Fruit fly (Drosophila melanogaster): ENCODE data around the gene ZnT33D.

ZnT33D gene

DNA sequence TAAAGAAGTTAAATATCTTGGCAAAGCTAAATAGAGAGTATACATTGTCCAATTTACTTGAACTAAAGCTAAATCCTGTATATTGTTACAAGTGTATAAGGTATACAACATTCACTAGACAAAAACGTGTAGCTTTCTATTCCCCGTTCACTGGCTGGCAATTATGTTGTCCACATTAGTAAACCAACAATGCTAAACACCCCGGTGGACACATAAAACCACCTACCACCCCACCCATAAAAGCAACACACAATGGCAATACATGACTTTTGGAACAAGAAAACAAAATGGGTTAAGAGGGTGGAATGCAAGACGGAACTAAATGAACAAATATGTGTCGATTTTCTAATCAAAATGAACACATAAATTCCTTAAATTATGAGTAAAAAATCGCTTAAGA is at the start of gene ZnT33D:
TSS of gene ZnT33D (plus strand) at position 301 of the 400 bp plus-strand sequence.
- no peak for TF ChIP-seq CG17801 (GFP tag; optimal IDR thresholded peaks at IDR 0.05; ENCODE audit: partially characterized antibody)

dm6 chr2L:12115809-12116208 is 48.2 kb upstream of the ZnT33D start:
- no peak for TF ChIP-seq CG17801 (GFP tag; optimal IDR thresholded peaks at IDR 0.05; ENCODE audit: partially characterized antibody)

dm6 chr2L:12120000-12120399 is 44.0 kb upstream of the ZnT33D start:
- TF ChIP-seq CG17801 (GFP tag; optimal IDR thresholded peaks at IDR 0.05; ENCODE audit: partially characterized antibody) = no peak

DNA sequence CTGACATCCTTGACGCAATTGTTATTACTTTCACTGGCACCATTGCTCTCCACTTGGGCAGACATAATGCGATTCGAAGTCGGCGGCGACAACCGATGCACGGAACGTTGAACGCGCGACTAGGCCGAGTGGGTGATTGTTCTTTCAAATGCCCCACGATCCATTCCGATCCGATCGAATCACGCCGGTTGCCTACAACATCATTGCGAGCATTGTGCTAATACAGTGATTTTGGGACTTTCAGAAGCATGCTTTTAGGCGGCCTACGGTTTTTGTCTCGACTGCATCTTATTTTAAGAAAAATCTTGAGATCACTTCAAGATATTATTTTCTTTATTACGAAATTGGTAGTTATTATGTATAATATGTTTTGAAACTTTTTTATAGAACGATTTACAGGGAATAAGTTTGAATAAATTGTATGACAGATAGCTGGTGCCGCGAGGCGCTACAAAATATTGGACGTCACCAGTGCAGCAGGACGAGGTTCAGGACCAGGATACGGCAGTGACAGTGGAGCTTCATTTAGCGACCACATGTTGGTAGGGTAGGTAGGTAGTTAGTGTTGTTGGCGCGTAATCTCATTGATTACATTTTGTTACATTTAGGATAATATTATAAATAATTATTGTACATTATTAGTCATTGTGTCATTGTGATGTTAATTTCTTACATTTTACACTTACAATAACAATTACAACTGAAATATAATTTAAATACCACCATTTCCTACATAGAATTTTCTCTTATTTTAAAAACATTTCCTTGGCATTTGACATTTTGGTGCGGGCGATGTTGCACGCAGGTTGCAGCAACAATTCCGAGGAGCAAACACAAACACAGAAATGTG is 30.5 kb upstream of the ZnT33D start, which contains the start of gene rho-6:
TSS of gene rho-6 (minus strand) at position 137 of the 850 bp plus-strand sequence.
- no peak for TF ChIP-seq CG17801 (GFP tag; optimal IDR thresholded peaks at IDR 0.05; ENCODE audit: partially characterized antibody)

- TF ChIP-seq CG17801 (GFP tag; optimal IDR thresholded peaks at IDR 0.05; ENCODE audit: partially characterized antibody) = no peak
These were observed 30.0 kb upstream of the ZnT33D start for dm6 chr2L:12134125-12134378.

DNA sequence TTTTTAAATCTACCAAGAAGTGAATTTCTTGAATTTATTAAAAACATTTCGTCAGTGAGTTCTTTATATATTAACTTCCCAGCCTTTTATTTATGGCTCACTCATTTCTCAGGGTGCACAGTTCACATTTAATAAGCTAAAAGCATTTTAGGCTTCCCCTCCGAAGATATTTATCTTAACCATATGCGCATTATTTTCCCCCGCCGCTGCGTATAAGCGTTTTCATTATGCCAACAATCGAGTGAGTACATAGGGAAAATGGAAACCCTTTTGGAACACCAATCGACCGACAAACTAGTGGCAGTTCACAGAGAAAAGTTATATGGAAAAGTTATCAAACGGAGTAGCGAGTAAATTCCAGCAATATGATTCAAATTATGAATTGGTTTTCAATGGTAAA is 26.3 kb upstream of the ZnT33D start, which contains the start of gene Gr33a:
TSS of gene Gr33a (plus strand) at position 301 of the 400 bp plus-strand sequence.
- no peak for TF ChIP-seq CG17801 (GFP tag; optimal IDR thresholded peaks at IDR 0.05; ENCODE audit: partially characterized antibody)

- TF ChIP-seq CG17801 (GFP tag; optimal IDR thresholded peaks at IDR 0.05; ENCODE audit: partially characterized antibody) = no peak
These were observed 21.6 kb upstream of the ZnT33D start, which contains the start of gene CG31760 for dm6 chr2L:12142439-12142838. CG31760 (plus strand) TSS chr2L:12142780.

- no peak for TF ChIP-seq CG17801 (GFP tag; optimal IDR thresholded peaks at IDR 0.05; ENCODE audit: partially characterized antibody)
These were observed 2.6 kb upstream of the ZnT33D start, which contains the start of gene CG31861 for dm6 chr2L:12161467-12161866. CG31861 (plus strand) TSS chr2L:12161767.

- TF ChIP-seq CG17801 (GFP tag; optimal IDR thresholded peaks at IDR 0.05; ENCODE audit: partially characterized antibody) = no peak
These were observed 6.2 kb downstream of the ZnT33D start, which contains the start of gene CG17217 for dm6 chr2L:12170250-12170649. CG17217 (plus strand) TSS chr2L:12170550.

dm6 chr2L:12172536-12173234 is 8.6 kb downstream of the ZnT33D start, which contains the start of the genes CG6583 and crok:
CG6583 (minus strand) TSS chr2L:12172586.
crok (plus strand) TSS chr2L:12172981.
- no peak for TF ChIP-seq CG17801 (GFP tag; optimal IDR thresholded peaks at IDR 0.05; ENCODE audit: partially characterized antibody)

dm6 chr2L:12174493-12175129 is 10.6 kb downstream of the ZnT33D start, which contains the start of gene bru1:
bru1 (plus strand) TSS chr2L:12175004.
- no peak for TF ChIP-seq CG17801 (GFP tag; optimal IDR thresholded peaks at IDR 0.05; ENCODE audit: partially characterized antibody)

- TF ChIP-seq CG17801 (GFP tag; optimal IDR thresholded peaks at IDR 0.05; ENCODE audit: partially characterized antibody) = no peak
These were observed 13.6 kb downstream of the ZnT33D start, which contains the start of gene atilla for dm6 chr2L:12177621-12178020. atilla (minus strand) TSS chr2L:12177886.

DNA sequence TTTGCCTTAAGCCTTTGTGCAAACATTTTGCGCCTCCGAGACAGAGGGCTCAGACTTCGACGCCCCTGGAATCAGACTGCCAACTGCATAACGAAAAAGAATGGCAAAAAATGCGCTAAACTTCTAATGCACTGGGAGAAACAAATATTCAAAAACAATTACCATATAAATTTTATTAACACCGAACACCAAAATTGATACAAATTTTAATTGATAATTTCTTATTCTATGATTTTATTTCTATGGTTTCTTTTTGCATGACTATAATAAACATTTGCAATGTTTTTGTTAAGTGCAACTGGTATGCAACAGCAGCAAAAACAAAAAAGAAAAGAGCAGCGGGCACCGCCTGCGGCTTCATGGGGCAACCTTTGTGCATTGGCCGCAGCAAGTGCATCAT is 28.9 kb downstream of the ZnT33D start:
- TF ChIP-seq CG17801 (GFP tag; optimal IDR thresholded peaks at IDR 0.05; ENCODE audit: partially characterized antibody) = no peak

DNA sequence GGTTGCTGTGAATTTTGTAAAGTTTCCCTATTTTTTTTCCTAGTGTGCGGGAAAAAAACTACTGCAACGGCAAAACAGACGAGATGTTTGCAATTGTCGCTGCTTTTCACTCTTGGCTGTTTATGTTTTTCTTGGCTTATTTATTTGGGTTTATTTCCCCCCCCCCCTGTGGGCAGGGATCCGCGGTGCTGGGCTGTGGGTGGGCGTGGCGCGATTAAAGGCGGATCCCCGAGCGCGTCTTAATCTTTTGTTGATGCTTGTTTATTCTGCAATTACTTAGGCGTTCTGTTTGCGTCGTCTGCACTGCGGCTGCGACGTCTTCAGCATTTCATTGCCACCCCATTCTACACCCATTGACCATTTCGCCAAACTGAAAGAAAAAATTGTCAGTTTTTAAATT is 30.8 kb downstream of the ZnT33D start:
- TF ChIP-seq CG17801 (GFP tag; optimal IDR thresholded peaks at IDR 0.05; ENCODE audit: partially characterized antibody) = no peak

DNA sequence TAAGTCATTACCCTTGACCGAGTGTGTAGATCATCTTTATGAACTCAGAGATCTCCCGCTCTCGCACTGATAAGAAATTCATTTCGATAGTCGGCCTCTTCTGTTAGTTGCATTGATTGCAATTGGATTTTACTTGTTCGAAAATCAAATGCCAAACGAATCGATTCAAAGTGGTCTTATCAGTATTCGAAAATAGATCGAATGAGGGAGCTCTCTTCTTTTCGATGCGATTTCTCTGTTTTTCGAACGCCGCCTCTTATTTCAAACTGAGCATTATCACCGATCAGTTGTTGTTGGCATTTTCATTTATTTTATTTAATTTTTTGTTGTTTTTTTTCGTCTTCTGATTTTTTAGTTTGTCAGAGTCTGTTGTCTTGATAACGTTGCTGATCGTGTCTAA is 36.9 kb downstream of the ZnT33D start:
- TF ChIP-seq CG17801 (GFP tag; optimal IDR thresholded peaks at IDR 0.05; ENCODE audit: partially characterized antibody) = no peak

Measured in ovary, adult (tissue).